1 fruit fly cellular context compared by ENCODE assay signal in genomic region chrX:15620439-15621227, dm6.
A peak's percentile ranks its signal among the peaks of the same experiment; 100 is the strongest.
TF ChIP-seq lines count a peak whose summit lies in the region.

No protein-coding gene starts in this region.

TF ChIP-seq in whole organism, prepupa, 60 proteins besides CTCF, POLR2A, EP300 and RAD21 (continued from another document):
- TF ChIP-seq achi (GFP tag; optimal IDR thresholded peaks at IDR 0.05; lab: Kevin White, UChicago): no peak
- peak; percentile 71 for TF ChIP-seq CG6276 (GFP tag; optimal IDR thresholded peaks at IDR 0.05; lab: Kevin White, UChicago)
- TF ChIP-seq CG8319 (GFP tag; optimal IDR thresholded peaks at IDR 0.05; lab: Kevin White, UChicago): no peak
- TF ChIP-seq Hr39 (GFP tag; optimal IDR thresholded peaks at IDR 0.05; lab: Kevin White, UChicago): no peak
- TF ChIP-seq Hr38 (GFP tag; optimal IDR thresholded peaks at IDR 0.05; lab: Kevin White, UChicago): no peak
- TF ChIP-seq Ets21C (GFP tag; optimal IDR thresholded peaks at IDR 0.05; lab: Kevin White, UChicago): no peak
- TF ChIP-seq CG34406 (GFP tag; optimal IDR thresholded peaks at IDR 0.05; lab: Kevin White, UChicago): no peak
- no peak for TF ChIP-seq CG11294 (GFP tag; IDR thresholded peaks at IDR 0.05; lab: Robert Waterston, UW)
- TF ChIP-seq spab (GFP tag; optimal IDR thresholded peaks at IDR 0.05; lab: Kevin White, UChicago): peak; percentile 4
- no peak for TF ChIP-seq Sox15 (GFP tag; optimal IDR thresholded peaks at IDR 0.05; lab: Kevin White, UChicago)
- TF ChIP-seq eg (GFP tag; IDR thresholded peaks at IDR 0.05; lab: Robert Waterston, UW): peak; percentile 74
- no peak for TF ChIP-seq Sox102F (GFP tag; optimal IDR thresholded peaks at IDR 0.05; lab: Kevin White, UChicago)
- peak; percentile 59; the same call in 2 of the 3 replicates for TF ChIP-seq CG6163 (GFP tag; IDR thresholded peaks at IDR 0.05; lab: Robert Waterston, UW)
- TF ChIP-seq CG15336 (GFP tag; IDR thresholded peaks at IDR 0.05; lab: Robert Waterston, UW): peak; percentile 47
- no peak for TF ChIP-seq fd85E (GFP tag; optimal IDR thresholded peaks at IDR 0.05; lab: Kevin White, UChicago)
- TF ChIP-seq cyc (GFP tag; optimal IDR thresholded peaks at IDR 0.05; lab: Kevin White, UChicago): no peak
- no peak for TF ChIP-seq Eip75B (GFP tag; optimal IDR thresholded peaks at IDR 0.05; lab: Kevin White, UChicago)
- TF ChIP-seq Eip78C (GFP tag; lab: Kevin White, UChicago): peak; percentile 9
- no peak for TF ChIP-seq vri (GFP tag; optimal IDR thresholded peaks at IDR 0.05; lab: Kevin White, UChicago)
- TF ChIP-seq CG8119 (GFP tag; IDR thresholded peaks at IDR 0.05; lab: Robert Waterston, UW): peak; percentile 55; the same call in 2 of the 3 replicates
- peak; percentile 35 for TF ChIP-seq CG9139 (GFP tag; optimal IDR thresholded peaks at IDR 0.05; lab: Kevin White, UChicago)
- TF ChIP-seq CG8632 (GFP tag; optimal IDR thresholded peaks at IDR 0.05; lab: Kevin White, UChicago): no peak
- TF ChIP-seq lz (GFP tag; optimal IDR thresholded peaks at IDR 0.05; lab: Kevin White, UChicago): no peak
- peak; percentile 26 for TF ChIP-seq dsx (GFP tag; optimal IDR thresholded peaks at IDR 0.05; lab: Kevin White, UChicago; ENCODE audit: poor library complexity, severe bottlenecking)
- TF ChIP-seq Lpt (GFP tag; optimal IDR thresholded peaks at IDR 0.05; lab: Kevin White, UChicago): peak; percentile 25
- TF ChIP-seq net (GFP tag; optimal IDR thresholded peaks at IDR 0.05; lab: Kevin White, UChicago): no peak
- TF ChIP-seq svp (GFP tag; lab: Kevin White, UChicago): no peak
- TF ChIP-seq CG3919 (GFP tag; optimal IDR thresholded peaks at IDR 0.05; lab: Kevin White, UChicago): no peak
